Worm (Caenorhabditis elegans) whole organism, early embryonic: ENCODE results near the gene rib-1.

ENCODE experiments used
- B0310.2 ChIP-seq: sonication (generic microtip); optimal IDR thresholded peaks from 2 replicates; lab custom pipeline; 2016; ENCODE audit warnings: mild to moderate bottlenecking, missing genetic modification characterization, missing compliant biosample characterization
- F13C5.2 ChIP-seq: sonication (generic microtip); optimal IDR thresholded peaks from 2 replicates; lab custom pipeline; 2017; ENCODE audit warnings: mild to moderate bottlenecking, missing genetic modification characterization, inconsistent platforms, missing compliant biosample characterization
- aly-1 ChIP-seq: sonication (generic microtip); optimal IDR thresholded peaks from 2 replicates; lab custom pipeline; 2016; ENCODE audit warnings: missing genetic modification characterization, missing compliant biosample characterization
- ama-1 ChIP-seq: fragments of 150-350 bp; optimal IDR thresholded peaks from 2 replicates; lab custom pipeline; 2014
- ceh-13 ChIP-seq: fragments of 200-800 bp; sonication (Bioruptor generic); optimal IDR thresholded peaks from 2 replicates; lab custom pipeline; 2018; ENCODE audit warnings: mild to moderate bottlenecking, missing genetic modification characterization, missing compliant biosample characterization
- flt-1 ChIP-seq: fragments of 200-800 bp; sonication (Bioruptor generic); IDR thresholded peaks from 2 replicates; pipeline ENCODE4 v1.3.6; 2022; ENCODE audit warnings: missing genetic modification characterization, missing compliant biosample characterization
- hmbx-1 ChIP-seq: sonication (generic microtip); optimal IDR thresholded peaks from 2 replicates; lab custom pipeline; 2016; ENCODE audit warnings: mild to moderate bottlenecking, missing genetic modification characterization, missing compliant biosample characterization
- hnd-1 ChIP-seq: sonication (generic microtip); optimal IDR thresholded peaks from 2 replicates; lab custom pipeline; 2016; ENCODE audit warnings: missing genetic modification characterization, missing compliant biosample characterization
- pes-1 ChIP-seq: fragments of 200-800 bp; sonication (Bioruptor generic); IDR thresholded peaks from 2 replicates; pipeline ENCODE4 v1.3.6; 2022; ENCODE audit warnings: missing genetic modification reagents, missing genetic modification characterization, missing compliant biosample characterization
- scrt-1 ChIP-seq: fragments of 200-800 bp; sonication (Bioruptor generic); IDR thresholded peaks from 2 replicates; pipeline ENCODE4 v1.3.6; 2022; ENCODE audit warnings: missing genetic modification characterization, missing compliant biosample characterization
- sea-1 ChIP-seq: fragments of 200-800 bp; sonication (Bioruptor generic); conservative IDR thresholded peaks from 2 replicates; pipeline ENCODE4 v1.3.6; 2022; ENCODE audit warnings: missing genetic modification characterization, missing compliant biosample characterization
- tbx-11 ChIP-seq: fragments of 200-800 bp; sonication (Bioruptor generic); IDR thresholded peaks from 2 replicates; pipeline ENCODE4 v1.3.6; 2022; ENCODE audit warnings: missing genetic modification characterization, missing compliant biosample characterization
- tbx-37 ChIP-seq: fragments of 200-800 bp; sonication (Bioruptor generic); conservative IDR thresholded peaks from 2 replicates; pipeline ENCODE4 v1.3.6; 2022; ENCODE audit warnings: missing genetic modification reagents, missing genetic modification characterization, missing compliant biosample characterization
- tra-4 ChIP-seq: sonication (generic microtip); optimal IDR thresholded peaks from 2 replicates; lab custom pipeline; 2017; ENCODE audit warnings: missing genetic modification characterization, missing compliant biosample characterization

- TF ChIP-seq ceh-13 (GFP tag; lab: Kevin White, UChicago) (no peak), ama-1 (lab: Kevin White, UChicago) (no peak), tbx-11 (no peak), tbx-37 (no peak), tra-4 (tag; lab: Kevin White, UChicago) (no peak), B0310.2 (tag; lab: Kevin White, UChicago) (no peak), hmbx-1 (no peak), sea-1 (no peak), aly-1 (no peak), scrt-1 (GFP tag; lab: Robert Waterston, UW) (no peak), F13C5.2 (tag; lab: Kevin White, UChicago) (no peak), flt-1 (GFP tag; lab: Robert Waterston, UW) (no peak), hnd-1 (tag; lab: Kevin White, UChicago) (no peak), pes-1 (GFP tag; lab: Robert Waterston, UW) (no peak)
These were observed 42.3 kb downstream of the rib-1 start, which contains the start of gene dsl-5 for ce11 chrIV:11620909-11621308.
